Worm (Caenorhabditis elegans) whole organism, young adult: Measurements from ENCODE around the gene rpl-37.

Source experiments
- F49E8.2 ChIP-seq: sonication (generic microtip); optimal IDR thresholded peaks from 3 replicates; lab custom pipeline; 2017; ENCODE audit warnings: missing genetic modification characterization, mild to moderate bottlenecking, missing compliant biosample characterization, antibody characterized with exemption, moderate library complexity; ENCODE audit not compliant: insufficient read depth
- Y67H2A.10 ChIP-seq: fragments of 200-800 bp; sonication (Bioruptor generic); conservative IDR thresholded peaks from 2 replicates; pipeline ENCODE4 v1.3.6; 2022; ENCODE audit warnings: missing genetic modification reagents, missing genetic modification characterization, missing compliant biosample characterization
- dpff-1 ChIP-seq: sonication (generic microtip); optimal IDR thresholded peaks from 2 replicates; lab custom pipeline; 2017; ENCODE audit warnings: mild to moderate bottlenecking, missing genetic modification characterization, missing compliant biosample characterization
- efl-1 ChIP-seq: fragments of 150-350 bp; optimal IDR thresholded peaks from 2 replicates; lab custom pipeline; 2014; ENCODE audit warnings: missing biosample characterization, missing genetic modification reagents, missing genetic modification characterization
- let-526 ChIP-seq: fragments of 200-800 bp; sonication (Bioruptor generic); IDR thresholded peaks from 2 replicates; pipeline ENCODE4 v1.3.6; 2022; ENCODE audit warnings: missing genetic modification reagents, missing genetic modification characterization, missing compliant biosample characterization
- lsl-1 ChIP-seq: fragments of 200-800 bp; sonication (Bioruptor generic); optimal IDR thresholded peaks from 2 replicates; lab custom pipeline; 2018; ENCODE audit warnings: mild to moderate bottlenecking, missing genetic modification characterization, moderate library complexity, missing compliant biosample characterization
- madf-10 ChIP-seq: sonication (generic microtip); optimal IDR thresholded peaks from 2 replicates; lab custom pipeline; 2016; ENCODE audit warnings: mild to moderate bottlenecking, missing genetic modification characterization, missing compliant biosample characterization
- rcor-1 ChIP-seq: fragments of 200-800 bp; sonication (Bioruptor generic); IDR thresholded peaks from 2 replicates; pipeline ENCODE4 v1.3.6; 2022; ENCODE audit warnings: missing genetic modification reagents, missing genetic modification characterization, missing compliant biosample characterization
- zim-3 ChIP-seq: sonication (generic microtip); optimal IDR thresholded peaks from 2 replicates; lab custom pipeline; 2017; ENCODE audit warnings: mild to moderate bottlenecking, missing genetic modification characterization, moderate library complexity, missing compliant biosample characterization

DNA sequence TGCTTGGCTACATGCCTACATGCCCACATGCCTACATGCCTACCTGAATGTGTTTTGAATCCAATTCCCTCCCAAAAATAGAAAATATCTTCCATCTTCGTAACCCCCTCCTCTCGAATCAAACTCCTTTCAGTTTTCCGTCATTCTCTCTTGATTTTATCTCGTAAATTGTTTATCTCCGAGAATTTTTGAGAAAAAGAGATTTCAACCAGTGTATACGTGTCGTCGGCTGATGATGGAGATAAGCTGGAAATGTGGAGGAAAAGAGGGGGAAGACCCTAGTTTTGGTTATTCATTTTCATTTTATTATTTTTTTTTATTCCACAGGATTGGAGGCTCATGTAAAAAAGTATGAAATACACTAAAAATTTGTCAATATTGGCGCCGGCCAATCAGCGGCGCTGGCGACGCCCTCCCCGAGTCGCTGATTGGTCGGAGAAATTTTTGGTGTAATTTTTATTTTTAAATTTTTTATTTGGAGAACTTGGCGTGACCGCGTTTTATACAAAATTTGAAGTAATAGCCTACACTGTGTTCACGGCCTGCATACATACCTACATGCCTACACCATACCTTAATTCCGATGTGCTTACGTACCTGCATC, 49.5 kb upstream of the rpl-37 start:
- no peak for TF ChIP-seq dpff-1 (tag; lab: Kevin White, UChicago)
- TF ChIP-seq F49E8.2 (tag; lab: Kevin White, UChicago): no peak
- TF ChIP-seq lsl-1 (GFP tag; lab: Kevin White, UChicago): no peak
- no peak for TF ChIP-seq zim-3
- no peak for TF ChIP-seq Y67H2A.10 (GFP tag; lab: Robert Waterston, UW)
- no peak for TF ChIP-seq efl-1 (GFP tag; lab: Kevin White, UChicago)
- no peak for TF ChIP-seq madf-10 (tag; lab: Kevin White, UChicago)
- TF ChIP-seq let-526 (GFP tag; lab: Robert Waterston, UW): no peak
- no peak for TF ChIP-seq rcor-1 (GFP tag; lab: Robert Waterston, UW)
